Worm (Caenorhabditis elegans): ENCODE data around the gene txt-12.

- no peak for TF ChIP-seq ztf-29 (GFP tag; IDR thresholded peaks at IDR 0.05)
- no peak for TF ChIP-seq med-1 (GFP tag; optimal IDR thresholded peaks at IDR 0.05; ENCODE audit: insufficient read depth)
- TF ChIP-seq ref-1 (GFP tag; conservative IDR thresholded peaks at IDR 0.05) = no peak
- no peak for TF ChIP-seq klf-2 (GFP tag; conservative IDR thresholded peaks at IDR 0.05)
- TF ChIP-seq tab-1 (GFP tag; IDR thresholded peaks at IDR 0.05) = no peak
- no peak for TF ChIP-seq T22C8.4 (GFP tag; IDR thresholded peaks at IDR 0.05)
- no peak for TF ChIP-seq ztf-23 (GFP tag; IDR thresholded peaks at IDR 0.05)
- no peak for TF ChIP-seq cog-1 (tag; optimal IDR thresholded peaks at IDR 0.05)
- TF ChIP-seq flt-1 (GFP tag; IDR thresholded peaks at IDR 0.05) = no peak
These were observed 17.9 kb upstream of the txt-12 start for ce11 chrV:15074907-15075306.

All from whole organism, midembryonic.